Fruit fly (Drosophila melanogaster) whole organism, adult: ENCODE results near the gene CG10466.

ENCODE experiments used
- Clk ChIP-seq: fragments of 200-800 bp; sonication (Bioruptor generic); optimal IDR thresholded peaks from 2 replicates; lab custom pipeline; 2017; ENCODE audit warnings: missing biosample characterization, missing genetic modification characterization
- Mnt ChIP-seq: fragments of 200-800 bp; sonication (Bioruptor generic); optimal IDR thresholded peaks from 2 replicates; lab custom pipeline; 2016; ENCODE audit warnings: missing biosample characterization, mild to moderate bottlenecking, missing genetic modification characterization
- cnc ChIP-seq, 2 experiments: fragments of >200 bp; optimal IDR thresholded peaks; 2 replicates each; lab custom pipeline; 2017
- ovo ChIP-seq: fragments of 200-800 bp; sonication (Bioruptor generic); optimal IDR thresholded peaks from 2 replicates; lab custom pipeline; 2016; ENCODE audit warnings: missing biosample characterization, missing genetic modification characterization
- pad ChIP-seq: fragments of 200-800 bp; sonication (Bioruptor generic); optimal IDR thresholded peaks from 3 replicates; lab custom pipeline; 2017; ENCODE audit warnings: missing biosample characterization, missing genetic modification characterization, mild to moderate bottlenecking, moderate library complexity, missing genetic modification reagents

DNA sequence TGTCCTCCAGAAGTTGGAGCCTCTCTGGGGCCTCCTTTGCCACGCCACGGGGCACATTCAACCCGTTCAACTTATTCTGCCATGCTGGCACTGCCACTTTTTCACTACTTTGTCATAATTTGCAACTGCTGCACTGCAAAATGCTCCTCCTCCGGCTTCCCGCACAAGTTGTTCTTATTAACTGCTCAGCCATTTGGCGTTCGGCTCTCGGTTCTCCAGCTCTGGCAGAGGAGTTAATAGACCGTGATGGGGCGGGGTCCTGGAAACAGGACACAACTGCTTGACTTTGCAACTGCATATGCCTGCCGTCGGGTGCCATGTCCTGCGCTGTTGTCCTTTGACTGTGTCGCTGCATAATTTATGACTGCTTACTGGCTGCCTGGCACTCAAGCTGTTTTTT, 13.1 kb downstream of the CG10466 start:
- no peak for TF ChIP-seq ovo
- no peak for TF ChIP-seq pad (GFP tag; lab: Kevin White, UChicago)
- TF ChIP-seq Clk (GFP tag; lab: Kevin White, UChicago): no peak
- TF ChIP-seq cnc (optimal IDR thresholded peaks at IDR 0.05; lab: Kevin White, UChicago): no peak
- TF ChIP-seq Mnt (GFP tag; lab: Kevin White, UChicago): no peak
